Worm (Caenorhabditis elegans): ENCODE results near the gene cpg-1.

DNA sequence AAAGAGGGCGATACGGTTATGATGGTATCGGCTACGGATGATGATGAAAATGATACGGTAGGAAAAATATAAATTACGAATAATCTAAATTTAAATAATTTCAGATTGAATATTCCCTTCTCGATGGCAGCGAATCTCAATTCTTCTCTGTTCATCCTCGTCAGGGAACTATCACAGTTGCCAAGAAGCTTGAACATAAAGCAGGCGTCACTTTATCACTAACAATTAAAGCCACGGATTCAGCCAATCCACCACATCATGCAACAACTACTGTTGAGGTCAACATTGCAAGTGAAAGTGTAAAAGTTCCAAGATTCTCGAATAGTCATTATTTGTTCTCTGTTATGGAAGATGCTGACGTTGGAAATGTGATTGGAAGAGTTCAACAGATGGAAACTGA, 41.8 kb downstream of the cpg-1 start:
- TF ChIP-seq fos-1 (tag; optimal IDR thresholded peaks at IDR 0.05), result no peak
- TF ChIP-seq saeg-2 (GFP tag; IDR thresholded peaks at IDR 0.05), result no peak
- TF ChIP-seq Y5F2A.4 (GFP tag; optimal IDR thresholded peaks at IDR 0.05), result no peak
- TF ChIP-seq egl-27 (tag; optimal IDR thresholded peaks at IDR 0.05), result no peak
- peak in 1 of 2 experiments; percentile 90 for TF ChIP-seq unc-62 (GFP tag; optimal IDR thresholded peaks at IDR 0.05 in 1 of 2)
- TF ChIP-seq unc-62 (tag; optimal IDR thresholded peaks at IDR 0.05), result no peak
- no peak for TF ChIP-seq daf-12 (tag; optimal IDR thresholded peaks at IDR 0.05)

Measured in whole organism, L4 larva.